Fruit fly (Drosophila melanogaster): ENCODE results near the gene kat80.

DNA sequence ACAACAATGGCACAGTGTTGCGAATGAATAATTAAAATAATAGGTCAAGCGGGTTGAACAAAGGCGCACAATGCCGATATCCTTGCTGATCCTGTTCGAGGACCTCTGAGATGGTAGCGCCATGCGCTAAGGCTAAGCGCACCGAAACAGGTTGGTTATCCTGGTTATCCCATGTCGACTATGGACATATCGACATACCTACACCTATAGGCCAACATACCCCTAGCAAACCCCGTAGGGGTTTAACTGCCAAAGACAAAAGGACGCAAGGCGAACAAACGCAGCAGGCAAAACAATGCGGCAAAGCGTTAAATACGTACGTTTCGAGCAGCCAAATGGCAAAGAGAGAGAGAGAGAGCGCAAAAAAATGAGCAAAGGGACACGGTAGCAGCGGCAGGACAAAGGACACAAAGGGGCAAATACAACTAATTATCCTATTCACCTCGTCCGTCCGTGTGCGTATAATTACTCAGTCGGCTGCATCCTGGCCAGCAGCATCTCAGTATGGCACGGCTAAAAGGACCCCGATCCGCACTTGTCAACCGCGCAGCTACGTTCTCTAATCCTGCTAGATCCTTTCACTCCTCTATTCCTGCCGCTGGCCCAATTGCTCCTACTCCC, 34.0 kb downstream of the kat80 start:
- TF ChIP-seq CG33017 (tag; optimal IDR thresholded peaks at IDR 0.05), result no peak
- no peak for TF ChIP-seq CG5204 (GFP tag; optimal IDR thresholded peaks at IDR 0.05)
- no peak for TF ChIP-seq cic (GFP tag; optimal IDR thresholded peaks at IDR 0.05)
- no peak for TF ChIP-seq ovo (GFP tag; optimal IDR thresholded peaks at IDR 0.05)
- no peak for TF ChIP-seq CG14711 (tag; optimal IDR thresholded peaks at IDR 0.05)
- no peak for TF ChIP-seq kay (GFP tag; ENCODE audit: borderline replicate concordance)
- TF ChIP-seq cnc (optimal IDR thresholded peaks at IDR 0.05), result no peak
- TF ChIP-seq bab1 (GFP tag; optimal IDR thresholded peaks at IDR 0.05), result no peak
- no peak for TF ChIP-seq toe (GFP tag; optimal IDR thresholded peaks at IDR 0.05)
- TF ChIP-seq CG7101 (tag; optimal IDR thresholded peaks at IDR 0.05), result no peak
- no peak for TF ChIP-seq Crg-1 (GFP tag; optimal IDR thresholded peaks at IDR 0.05)
- no peak for TF ChIP-seq Clk (GFP tag; optimal IDR thresholded peaks at IDR 0.05)
- TF ChIP-seq pad (GFP tag; optimal IDR thresholded peaks at IDR 0.05), result no peak
- no peak for TF ChIP-seq CG7045 (GFP tag; optimal IDR thresholded peaks at IDR 0.05)
